Worm (Caenorhabditis elegans): ENCODE data around the gene Y17G7B.8.

DNA sequence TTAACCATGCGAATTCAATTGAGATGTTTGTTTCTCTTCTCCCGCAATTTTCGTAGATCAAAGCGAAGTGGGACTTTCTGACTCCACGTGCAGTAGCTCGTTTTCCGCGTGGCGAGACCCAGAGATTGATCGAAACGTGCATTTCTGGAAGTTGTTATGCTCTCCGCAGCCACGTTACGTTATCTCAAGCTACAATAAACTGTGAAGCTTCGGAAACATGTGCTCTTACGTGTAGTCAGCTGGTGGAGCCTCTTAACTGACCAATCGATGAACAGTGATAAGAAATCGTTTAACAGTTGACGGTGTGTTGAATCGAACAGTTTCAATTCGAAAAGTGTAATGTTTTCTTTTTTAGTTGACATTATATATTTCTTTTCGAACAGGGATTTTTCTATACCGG lies 24.6 kb upstream of the Y17G7B.8 start:
- TF ChIP-seq nhr-237 (tag; optimal IDR thresholded peaks at IDR 0.05): no peak
- TF ChIP-seq snpc-4 (tag; optimal IDR thresholded peaks at IDR 0.05): no peak
- TF ChIP-seq elt-1 (tag; optimal IDR thresholded peaks at IDR 0.05; ENCODE audit: borderline replicate concordance, insufficient read depth): no peak
- no peak for TF ChIP-seq sptf-1 (tag; optimal IDR thresholded peaks at IDR 0.05)
